Fruit fly (Drosophila melanogaster) whole organism, prepupa: ENCODE data around the gene CG42816.

Experiments
- Blimp-1 ChIP-seq: fragments of 200-800 bp; sonication (Bioruptor generic); optimal IDR thresholded peaks from 3 replicates; lab custom pipeline; 2017; ENCODE audit warnings: missing biosample characterization, missing genetic modification characterization, mild to moderate bottlenecking, moderate library complexity, missing genetic modification reagents
- CG10669 ChIP-seq: fragments of 200-800 bp; sonication (Bioruptor generic); optimal IDR thresholded peaks from 3 replicates; lab custom pipeline; 2018; ENCODE audit warnings: missing biosample characterization, mild to moderate bottlenecking, missing genetic modification characterization, moderate library complexity
- CG11294 ChIP-seq: fragments of 200-800 bp; sonication (Bioruptor generic); IDR thresholded peaks from 2 replicates; pipeline ENCODE4 v1.3.6; 2022; ENCODE audit warnings: missing biosample characterization, missing genetic modification characterization
- CG11902 ChIP-seq: fragments of 200-800 bp; sonication (Bioruptor generic); optimal IDR thresholded peaks from 3 replicates; lab custom pipeline; 2016; ENCODE audit warnings: missing biosample characterization, missing genetic modification characterization
- CG3032 ChIP-seq: fragments of 200-800 bp; optimal IDR thresholded peaks from 2 replicates; lab custom pipeline; 2019; ENCODE audit warnings: missing biosample characterization, mild to moderate bottlenecking, missing genetic modification characterization, moderate library complexity
- CG31627 ChIP-seq: fragments of 200-800 bp; sonication (Bioruptor generic); optimal IDR thresholded peaks from 3 replicates; lab custom pipeline; 2016; ENCODE audit warnings: missing biosample characterization, missing genetic modification characterization
- CG34406 ChIP-seq: fragments of 200-800 bp; sonication (Bioruptor generic); optimal IDR thresholded peaks from 3 replicates; lab custom pipeline; 2016; ENCODE audit warnings: missing biosample characterization, missing genetic modification characterization
- CG4318 ChIP-seq: fragments of 200-800 bp; sonication (Bioruptor generic); optimal IDR thresholded peaks from 3 replicates; lab custom pipeline; 2017; ENCODE audit warnings: missing biosample characterization, mild to moderate bottlenecking, missing genetic modification characterization
- CG6276 ChIP-seq: fragments of 200-800 bp; sonication (Bioruptor generic); optimal IDR thresholded peaks from 2 replicates; lab custom pipeline; 2017; ENCODE audit warnings: missing biosample characterization, mild to moderate bottlenecking, missing genetic modification characterization
- CG6792 ChIP-seq: fragments of 200-800 bp; sonication (Bioruptor generic); optimal IDR thresholded peaks from 3 replicates; lab custom pipeline; 2016; ENCODE audit warnings: missing biosample characterization, missing genetic modification characterization
- CG6808 ChIP-seq: fragments of 200-800 bp; sonication (Bioruptor generic); optimal IDR thresholded peaks from 3 replicates; lab custom pipeline; 2017; ENCODE audit warnings: missing biosample characterization, missing genetic modification characterization, mild to moderate bottlenecking, moderate library complexity, missing genetic modification reagents
- CG6854 ChIP-seq: fragments of 200-800 bp; sonication (Bioruptor generic); optimal IDR thresholded peaks from 2 replicates; lab custom pipeline; 2017; ENCODE audit warnings: missing biosample characterization, mild to moderate bottlenecking, missing genetic modification characterization
- CG8319 ChIP-seq: fragments of 200-800 bp; sonication (Bioruptor generic); optimal IDR thresholded peaks from 3 replicates; lab custom pipeline; 2016; ENCODE audit warnings: missing biosample characterization, missing genetic modification characterization
- CG8632 ChIP-seq: fragments of 200-800 bp; sonication (Bioruptor generic); optimal IDR thresholded peaks from 3 replicates; lab custom pipeline; 2016; ENCODE audit warnings: missing biosample characterization, missing genetic modification characterization
- CG9139 ChIP-seq: fragments of 200-800 bp; sonication (Bioruptor generic); optimal IDR thresholded peaks from 3 replicates; lab custom pipeline; 2017; ENCODE audit warnings: missing biosample characterization, mild to moderate bottlenecking, missing genetic modification characterization
- Eip75B ChIP-seq: fragments of 200-800 bp; sonication (Bioruptor generic); optimal IDR thresholded peaks from 3 replicates; lab custom pipeline; 2016; ENCODE audit warnings: missing biosample characterization, missing genetic modification characterization
- Eip78C ChIP-seq: fragments of 200-800 bp; sonication (Bioruptor generic); peaks from one replicate; lab custom pipeline; 2016; ENCODE audit warnings: missing biosample characterization, missing genetic modification characterization
- Ets21C ChIP-seq: fragments of 200-800 bp; sonication (Bioruptor generic); optimal IDR thresholded peaks from 3 replicates; lab custom pipeline; 2016; ENCODE audit warnings: missing biosample characterization, missing genetic modification characterization
- Ets96B ChIP-seq: fragments of 200-800 bp; optimal IDR thresholded peaks from 2 replicates; lab custom pipeline; 2019; ENCODE audit warnings: missing biosample characterization, mild to moderate bottlenecking, missing genetic modification characterization, moderate library complexity
- Gug ChIP-seq: fragments of 200-800 bp; sonication (Bioruptor generic); IDR thresholded peaks from 2 replicates; pipeline ENCODE4 v1.3.6; 2022; ENCODE audit warnings: missing biosample characterization, missing genetic modification characterization
- Hr38 ChIP-seq: sonication (Bioruptor generic); optimal IDR thresholded peaks from 2 replicates; lab custom pipeline; 2016; ENCODE audit warnings: missing biosample characterization, missing genetic modification characterization
- Hr39 ChIP-seq: fragments of 200-800 bp; sonication (Bioruptor generic); optimal IDR thresholded peaks from 2 replicates; lab custom pipeline; 2016; ENCODE audit warnings: missing biosample characterization, missing genetic modification characterization
- Hr4 ChIP-seq: fragments of 200-800 bp; sonication (Bioruptor generic); optimal IDR thresholded peaks from 3 replicates; lab custom pipeline; 2016; ENCODE audit warnings: missing biosample characterization, missing genetic modification characterization
- Lpt ChIP-seq: fragments of 200-800 bp; sonication (Bioruptor generic); optimal IDR thresholded peaks from 3 replicates; lab custom pipeline; 2016; ENCODE audit warnings: missing biosample characterization, missing genetic modification characterization
- OdsH ChIP-seq: fragments of 200-800 bp; sonication (Bioruptor generic); optimal IDR thresholded peaks from 3 replicates; lab custom pipeline; 2016; ENCODE audit warnings: missing biosample characterization, missing genetic modification characterization
- Sox102F ChIP-seq: fragments of 200-800 bp; sonication (Bioruptor generic); optimal IDR thresholded peaks from 2 replicates; lab custom pipeline; 2016; ENCODE audit warnings: missing biosample characterization, mild to moderate bottlenecking, missing genetic modification characterization
- Sox14 ChIP-seq: fragments of 200-800 bp; sonication (Bioruptor generic); optimal IDR thresholded peaks from 3 replicates; lab custom pipeline; 2016; ENCODE audit warnings: missing biosample characterization, missing genetic modification characterization
- Sox15 ChIP-seq: fragments of 200-800 bp; sonication (Bioruptor generic); optimal IDR thresholded peaks from 3 replicates; lab custom pipeline; 2016; ENCODE audit warnings: missing biosample characterization, missing genetic modification characterization
- acj6 ChIP-seq: fragments of 200-800 bp; sonication (Bioruptor generic); optimal IDR thresholded peaks from 3 replicates; lab custom pipeline; 2016; ENCODE audit warnings: missing biosample characterization, missing genetic modification characterization
- cyc ChIP-seq: fragments of 200-800 bp; sonication (Bioruptor generic); optimal IDR thresholded peaks from 3 replicates; lab custom pipeline; 2016; ENCODE audit warnings: missing biosample characterization, missing genetic modification characterization
- dac ChIP-seq: fragments of 200-800 bp; sonication (Bioruptor generic); optimal IDR thresholded peaks from 2 replicates; lab custom pipeline; 2017; ENCODE audit warnings: missing biosample characterization, mild to moderate bottlenecking, missing genetic modification characterization
- dsx ChIP-seq: fragments of 200-800 bp; optimal IDR thresholded peaks from 3 replicates; lab custom pipeline; 2019; ENCODE audit warnings: missing biosample characterization, mild to moderate bottlenecking, missing genetic modification characterization, moderate library complexity; ENCODE audit not compliant: poor library complexity, severe bottlenecking
- fd59A ChIP-seq: fragments of 200-800 bp; sonication (Bioruptor generic); optimal IDR thresholded peaks from 2 replicates; lab custom pipeline; 2017; ENCODE audit warnings: missing biosample characterization, mild to moderate bottlenecking, missing genetic modification characterization, missing genetic modification reagents
- fd85E ChIP-seq: fragments of 200-800 bp; sonication (Bioruptor generic); optimal IDR thresholded peaks from 3 replicates; lab custom pipeline; 2016; ENCODE audit warnings: missing biosample characterization, missing genetic modification characterization
- fkh ChIP-seq: fragments of 200-800 bp; sonication (Bioruptor generic); optimal IDR thresholded peaks from 3 replicates; lab custom pipeline; 2017; ENCODE audit warnings: missing biosample characterization, mild to moderate bottlenecking, missing genetic modification characterization, moderate library complexity
- lz ChIP-seq: fragments of 200-800 bp; sonication (Bioruptor generic); optimal IDR thresholded peaks from 3 replicates; lab custom pipeline; 2016; ENCODE audit warnings: missing biosample characterization, missing genetic modification characterization
- net ChIP-seq: fragments of 200-800 bp; sonication (Bioruptor generic); optimal IDR thresholded peaks from 3 replicates; lab custom pipeline; 2016; ENCODE audit warnings: missing biosample characterization, missing genetic modification characterization
- pdm3 ChIP-seq: fragments of 200-800 bp; sonication (Bioruptor generic); optimal IDR thresholded peaks from 3 replicates; lab custom pipeline; 2016; ENCODE audit warnings: missing biosample characterization, missing genetic modification characterization
- salr ChIP-seq, 2 experiments: fragments of 200-800 bp; sonication (Bioruptor generic); optimal IDR thresholded peaks; 3 replicates each; lab custom pipeline; 2016 to 2018; ENCODE audit warnings: missing biosample characterization in 2 of 2, missing genetic modification characterization in 2 of 2, mild to moderate bottlenecking in 1 of 2
- spab ChIP-seq: fragments of 200-800 bp; sonication (Bioruptor generic); optimal IDR thresholded peaks from 2 replicates; lab custom pipeline; 2017; ENCODE audit warnings: missing biosample characterization, mild to moderate bottlenecking, missing genetic modification characterization, missing genetic modification reagents
- ss ChIP-seq, 2 experiments: fragments of 200-800 bp; sonication (Bioruptor generic); optimal IDR thresholded peaks; 2 replicates in 1 of 2; 3 replicates in 1 of 2; lab custom pipeline; 2017 to 2018; ENCODE audit warnings: mild to moderate bottlenecking in 2 of 2, missing biosample characterization in 2 of 2, missing genetic modification characterization in 2 of 2, moderate library complexity in 1 of 2
- svp ChIP-seq: fragments of 200-800 bp; sonication (Bioruptor generic); peaks from one replicate; lab custom pipeline; 2016; ENCODE audit warnings: missing biosample characterization, missing genetic modification characterization
- topi ChIP-seq: fragments of 200-800 bp; sonication (Bioruptor generic); optimal IDR thresholded peaks from 3 replicates; lab custom pipeline; 2016; ENCODE audit warnings: missing biosample characterization, missing genetic modification characterization
- vri ChIP-seq: fragments of 200-800 bp; sonication (Bioruptor generic); optimal IDR thresholded peaks from 3 replicates; lab custom pipeline; 2016; ENCODE audit warnings: missing biosample characterization, mild to moderate bottlenecking, missing genetic modification characterization

Gene CG42816

dm6 chr3L:17759072-17759747 is 38.2 kb downstream of the CG42816 start, which contains the start of gene CG32181:
Gene CG32181 (plus strand): TSS chr3L:17759697.
- TF ChIP-seq CG3032 (tag; lab: Kevin White, UChicago), result no peak
- no peak for TF ChIP-seq Eip75B (GFP tag; lab: Kevin White, UChicago)
- TF ChIP-seq Eip78C, result no peak
- no peak for TF ChIP-seq fd85E (GFP tag; lab: Kevin White, UChicago)
- no peak for TF ChIP-seq CG6276 (GFP tag; lab: Kevin White, UChicago)

DNA sequence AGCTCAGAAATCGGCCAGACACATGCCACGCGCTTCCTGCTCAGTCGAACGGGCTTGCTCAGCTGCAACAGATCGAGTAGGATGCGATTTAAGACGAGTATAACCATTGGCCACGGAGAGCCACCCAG is 39.4 kb downstream of the CG42816 start, which contains the start of gene CG32182:
Gene CG32182 (plus strand): TSS at position 29 of the 128 bp plus-strand sequence.
- TF ChIP-seq dsx (GFP tag; lab: Kevin White, UChicago), result no peak
- TF ChIP-seq cyc, result no peak
- no peak for TF ChIP-seq CG6854
- TF ChIP-seq Ets96B (tag; lab: Kevin White, UChicago), result no peak
- TF ChIP-seq acj6 (GFP tag; lab: Kevin White, UChicago), result no peak
- no peak for TF ChIP-seq CG6276 (GFP tag; lab: Kevin White, UChicago)
- TF ChIP-seq vri (GFP tag; lab: Kevin White, UChicago), result no peak
- no peak for TF ChIP-seq ss (GFP tag; optimal IDR thresholded peaks at IDR 0.05; lab: Kevin White, UChicago)
- no peak for TF ChIP-seq pdm3 (GFP tag; lab: Kevin White, UChicago)
- TF ChIP-seq CG8319, result no peak
- no peak for TF ChIP-seq net (GFP tag; lab: Kevin White, UChicago)

dm6 chr3L:17757156-17758083 is 40.0 kb downstream of the CG42816 start:
- TF ChIP-seq CG11294 (GFP tag; lab: Robert Waterston, UW), result no peak
- peak; percentile 81 for TF ChIP-seq Eip75B (GFP tag; lab: Kevin White, UChicago)
- peak; percentile 43; the same call in 1 of the 2 replicates for TF ChIP-seq Gug
- TF ChIP-seq Eip78C, result peak; percentile 93
- peak; percentile 51 for TF ChIP-seq CG9139 (GFP tag; lab: Kevin White, UChicago)
- TF ChIP-seq spab (GFP tag; lab: Kevin White, UChicago), result peak; percentile 72
- TF ChIP-seq CG10669 (GFP tag; lab: Kevin White, UChicago), result peak; percentile 79
- no peak for TF ChIP-seq dac (GFP tag; lab: Kevin White, UChicago)
- TF ChIP-seq Hr39 (GFP tag; lab: Kevin White, UChicago), result peak; percentile 68
- peak; percentile 71 for TF ChIP-seq fd59A
- peak; percentile 93 for TF ChIP-seq svp (GFP tag; lab: Kevin White, UChicago)
- TF ChIP-seq Ets21C (GFP tag; lab: Kevin White, UChicago), result peak; percentile 59
- peak; percentile 69 for TF ChIP-seq Sox102F (GFP tag; lab: Kevin White, UChicago)
- peak; percentile 54 for TF ChIP-seq CG11902 (GFP tag; lab: Kevin White, UChicago)
- peak; percentile 48 for TF ChIP-seq CG4318 (GFP tag; lab: Kevin White, UChicago)
- TF ChIP-seq CG8319, result peak; percentile 68
- peak; percentile 80 for TF ChIP-seq CG3032 (tag; lab: Kevin White, UChicago)
- TF ChIP-seq fkh (GFP tag; lab: Kevin White, UChicago), result peak; percentile 57
- peak; percentile 49 for TF ChIP-seq Blimp-1 (GFP tag; lab: Kevin White, UChicago)
- TF ChIP-seq CG31627 (GFP tag; lab: Kevin White, UChicago), result peak; percentile 72
- peak; percentile 38 for TF ChIP-seq fd85E (GFP tag; lab: Kevin White, UChicago)
- TF ChIP-seq lz, result peak; percentile 77
- peak; percentile 85 for TF ChIP-seq Ets96B (tag; lab: Kevin White, UChicago)
- peak; percentile 74 for TF ChIP-seq topi
- peak; percentile 77 for TF ChIP-seq OdsH (GFP tag; lab: Kevin White, UChicago)
- TF ChIP-seq Sox15 (GFP tag; lab: Kevin White, UChicago), result peak; percentile 60
- TF ChIP-seq Hr4, result peak; percentile 72
- no peak for TF ChIP-seq Hr38 (GFP tag; lab: Kevin White, UChicago)
- peak; percentile 79 for TF ChIP-seq CG6792
- TF ChIP-seq CG8632 (GFP tag; lab: Kevin White, UChicago), result peak; percentile 78
- TF ChIP-seq salr (GFP tag; optimal IDR thresholded peaks at IDR 0.05; lab: Kevin White, UChicago), result peak; percentile 36 to 77
- peak; percentile 74 for TF ChIP-seq CG34406
- peak; percentile 83 for TF ChIP-seq CG6808 (GFP tag; lab: Kevin White, UChicago)
- TF ChIP-seq CG6276 (GFP tag; lab: Kevin White, UChicago), result peak; percentile 68
- peak; percentile 64 for TF ChIP-seq Lpt (GFP tag; lab: Kevin White, UChicago)
- TF ChIP-seq Sox14 (GFP tag; lab: Kevin White, UChicago), result peak; percentile 80
